Worm (Caenorhabditis elegans) whole organism, mixed stage, embryonic: ENCODE results near the gene T24E12.11.

Source experiments
- mab-5 ChIP-seq: fragments of 150-350 bp; optimal IDR thresholded peaks from 2 replicates; lab custom pipeline; 2014; ENCODE audit warnings: missing biosample characterization, missing genetic modification characterization
- unc-62 ChIP-seq: fragments of 150-350 bp; optimal IDR thresholded peaks from 2 replicates; lab custom pipeline; 2014; ENCODE audit warnings: missing biosample characterization, missing genetic modification reagents, missing genetic modification characterization
- ztf-11 ChIP-seq: fragments of 150-350 bp; optimal IDR thresholded peaks from 2 replicates; lab custom pipeline; 2014; ENCODE audit warnings: missing biosample characterization, missing genetic modification characterization

- no peak for TF ChIP-seq ztf-11 (tag; lab: Kevin White, UChicago)
- no peak for TF ChIP-seq unc-62 (GFP tag; lab: Kevin White, UChicago)
- TF ChIP-seq mab-5 (tag; lab: Kevin White, UChicago), result no peak
Measured at ce11 chrII:3764486-3764885, 14.9 kb downstream of the T24E12.11 start, which contains the start of gene srx-112.
